Fruit fly (Drosophila melanogaster): ENCODE data around the gene Apc.

Apc gene

DNA sequence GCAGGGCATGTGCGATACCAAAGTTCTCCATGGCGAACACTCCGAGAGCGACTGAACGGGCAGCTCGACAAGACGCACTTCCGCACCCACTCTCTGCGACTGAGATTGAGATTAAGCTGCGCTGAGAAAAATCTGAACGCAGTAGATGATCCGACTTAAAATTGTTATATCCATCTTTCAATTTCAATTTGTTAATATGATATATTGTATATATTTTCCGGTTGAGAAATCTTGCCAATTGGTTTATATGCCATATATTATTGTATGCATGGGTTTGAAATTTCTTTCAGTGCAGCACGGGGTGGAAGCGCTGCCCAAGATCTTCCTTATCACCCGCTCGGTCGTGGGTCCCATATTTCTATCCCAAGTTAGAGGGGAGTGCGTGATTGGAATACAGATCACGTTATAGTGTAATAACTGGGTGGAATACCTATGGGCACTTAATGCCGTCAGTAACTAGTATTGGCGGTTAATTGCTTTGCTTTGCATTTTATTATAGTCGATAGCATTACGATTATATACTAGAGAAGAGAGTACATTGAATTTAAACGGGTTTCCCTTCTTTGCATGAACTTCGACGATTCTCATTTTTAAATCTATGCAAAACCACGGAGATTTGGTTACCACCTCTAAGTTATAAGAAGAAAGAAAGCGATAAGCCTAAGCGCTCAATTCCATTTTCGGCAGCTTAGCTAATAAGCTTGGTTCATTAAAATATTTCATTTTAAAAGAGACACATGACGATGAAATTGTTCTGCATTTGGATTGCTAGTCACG, 35.7 kb upstream of the Apc start, which contains the start of the genes Nepl19 and Nepl20 (continued):
- TF ChIP-seq Sry-δ (GFP tag; optimal IDR thresholded peaks at IDR 0.05) (peak; percentile 16), Awh (GFP tag; IDR thresholded peaks at IDR 0.05) (peak; percentile 69), lbe (GFP tag; optimal IDR thresholded peaks at IDR 0.05) (peak; percentile 78), ham (GFP tag; IDR thresholded peaks at IDR 0.05) (no peak), schlank (tag; optimal IDR thresholded peaks at IDR 0.05) (peak; percentile 66), Ravus (GFP tag; IDR thresholded peaks at IDR 0.05) (peak; percentile 34; the same call in 1 of the 2 replicates), Optix (GFP tag; IDR thresholded peaks at IDR 0.05) (peak; percentile 82), Hmr (GFP tag; optimal IDR thresholded peaks at IDR 0.05) (peak; percentile 85), fd102C (GFP tag; optimal IDR thresholded peaks at IDR 0.05) (no peak), Jarid2 (GFP tag; optimal IDR thresholded peaks at IDR 0.05) (peak; percentile 30), Ada2b (GFP tag; IDR thresholded peaks at IDR 0.05) (peak; percentile 77), Vsx1 (GFP tag; optimal IDR thresholded peaks at IDR 0.05) (peak; percentile 44), CG1832 (GFP tag; optimal IDR thresholded peaks at IDR 0.05) (no peak), pnt (GFP tag; optimal IDR thresholded peaks at IDR 0.05) (peak; percentile 29), gce (GFP tag; IDR thresholded peaks at IDR 0.05) (peak; percentile 78), CG3847 (GFP tag; IDR thresholded peaks at IDR 0.05) (peak; percentile 74), Ets97D (GFP tag; optimal IDR thresholded peaks at IDR 0.05) (peak; percentile 7), CG12744 (GFP tag; optimal IDR thresholded peaks at IDR 0.05) (no peak), CG1603 (tag; optimal IDR thresholded peaks at IDR 0.05) (peak; percentile 92), CG8478 (optimal IDR thresholded peaks at IDR 0.05) (no peak), wek (GFP tag; optimal IDR thresholded peaks at IDR 0.05) (peak; percentile 21), trh (GFP tag; optimal IDR thresholded peaks at IDR 0.05) (peak; percentile 22), yki (optimal IDR thresholded peaks at IDR 0.05) (no peak), chif (GFP tag; optimal IDR thresholded peaks at IDR 0.05) (peak; percentile 55 to 61), CG13894 (tag; optimal IDR thresholded peaks at IDR 0.05) (no peak), CTCF (GFP tag; optimal IDR thresholded peaks at IDR 0.05) (no peak), CG13296 (GFP tag; optimal IDR thresholded peaks at IDR 0.05) (peak; percentile 74), MTF-1 (GFP tag; optimal IDR thresholded peaks at IDR 0.05; ENCODE audit: borderline replicate concordance) (peak; percentile 53), YL-1 (GFP tag; optimal IDR thresholded peaks at IDR 0.05) (no peak), peb (GFP tag; IDR thresholded peaks at IDR 0.05) (peak; percentile 75), sima (GFP tag; optimal IDR thresholded peaks at IDR 0.05) (no peak), CG17612 (GFP tag; IDR thresholded peaks at IDR 0.05) (peak; percentile 48), CG14710 (tag; optimal IDR thresholded peaks at IDR 0.05) (peak; percentile 69), C15 (GFP tag; IDR thresholded peaks at IDR 0.05) (0 out of 3 replicates have a peak, but pooled peaks have one; percentile 26), Bteb2 (GFP tag; optimal IDR thresholded peaks at IDR 0.05) (peak; percentile 45), CG3838 (GFP tag; optimal IDR thresholded peaks at IDR 0.05) (peak; percentile 19), H15 (GFP tag; IDR thresholded peaks at IDR 0.05) (peak; percentile 86), CG32532 (GFP tag; IDR thresholded peaks at IDR 0.05) (peak; percentile 88), nerfin-2 (GFP tag; IDR thresholded peaks at IDR 0.05; ENCODE audit: partially characterized antibody) (no peak), crol (GFP tag; IDR thresholded peaks at IDR 0.05) (peak; percentile 44), Myb (GFP tag; optimal IDR thresholded peaks at IDR 0.05) (peak; percentile 29), hb (GFP tag; IDR thresholded peaks at IDR 0.05; ENCODE audit: partially characterized antibody) (no peak), tll (GFP tag; optimal IDR thresholded peaks at IDR 0.05) (no peak), CG33213 (GFP tag; optimal IDR thresholded peaks at IDR 0.05) (no peak), CoRest (tag; optimal IDR thresholded peaks at IDR 0.05) (peak; percentile 80), hkb (optimal IDR thresholded peaks at IDR 0.05) (no peak), hkb (GFP tag; IDR thresholded peaks at IDR 0.05) (peak; percentile 78), BEAF-32 (GFP tag; optimal IDR thresholded peaks at IDR 0.05) (peak; percentile 52), CG6272 (GFP tag; IDR thresholded peaks at IDR 0.05) (peak; percentile 77), CG9932 (GFP tag; IDR thresholded peaks at IDR 0.05) (peak; percentile 58), CG4328 (GFP tag; optimal IDR thresholded peaks at IDR 0.05) (peak; percentile 16)
